Fruit fly (Drosophila melanogaster): Measurements from ENCODE around the gene pzg.
A peak's percentile ranks its signal among the peaks of the same experiment; 100 is the strongest.

pzg gene

DNA sequence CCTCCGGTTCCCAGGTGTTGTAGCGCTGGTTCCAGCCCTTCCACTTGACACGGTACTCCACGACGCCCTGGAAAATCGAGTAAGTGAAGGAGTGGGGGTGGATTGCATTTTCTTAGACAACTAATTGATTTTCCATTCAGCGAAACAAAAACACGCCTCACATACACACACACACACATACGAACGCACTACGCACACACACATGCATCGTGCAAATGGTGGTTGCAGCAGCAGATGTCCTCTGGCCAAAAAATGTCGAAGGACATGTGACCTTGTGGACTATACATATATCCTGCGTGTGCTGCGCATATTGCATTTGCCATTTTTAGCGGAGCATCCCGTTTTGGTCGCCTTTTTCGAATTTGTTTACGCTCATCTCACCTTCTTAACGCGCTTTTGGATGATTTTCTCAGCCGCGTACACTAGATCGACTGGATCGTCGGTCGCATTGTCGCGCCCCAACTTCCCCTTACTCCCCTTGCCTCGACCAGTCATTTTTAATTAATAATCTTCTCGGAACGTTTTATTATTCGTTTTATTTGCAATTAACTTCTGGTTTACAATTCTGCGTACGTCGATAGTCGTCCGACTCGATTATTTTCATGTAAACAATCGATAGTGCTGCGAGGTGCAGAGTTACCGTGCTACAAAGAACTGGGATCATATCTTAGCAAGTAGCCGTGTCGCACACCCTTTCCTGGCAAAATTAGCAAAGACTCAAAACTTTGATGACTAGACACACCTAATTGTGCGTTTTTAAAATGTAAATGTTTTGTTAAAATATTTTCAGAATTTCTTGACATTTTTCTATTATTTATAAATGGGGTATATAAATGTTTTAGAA is 31.7 kb downstream of the pzg start, which contains the start of gene Pc:
Pc (minus strand) TSS at position 605 of the 844 bp plus-strand sequence.
- TF ChIP-seq al (GFP tag; IDR thresholded peaks at IDR 0.05): no peak
- TF ChIP-seq CG7357 (GFP tag; IDR thresholded peaks at IDR 0.05): no peak
- TF ChIP-seq az2 (GFP tag; optimal IDR thresholded peaks at IDR 0.05): no peak
- TF ChIP-seq Ravus (GFP tag; IDR thresholded peaks at IDR 0.05): no peak
- peak; percentile 26 for TF ChIP-seq mam (GFP tag; optimal IDR thresholded peaks at IDR 0.05)
- peak; percentile 88 for TF ChIP-seq CG16813 (GFP tag; IDR thresholded peaks at IDR 0.05; ENCODE audit: partially characterized antibody)
- no peak for TF ChIP-seq CG8388 (GFP tag; optimal IDR thresholded peaks at IDR 0.05)
- TF ChIP-seq phol (tag; optimal IDR thresholded peaks at IDR 0.05): peak; percentile 47
- TF ChIP-seq Abd-B (GFP tag; optimal IDR thresholded peaks at IDR 0.05): no peak
- peak; percentile 4 for TF ChIP-seq zf30C (GFP tag; optimal IDR thresholded peaks at IDR 0.05)
- TF ChIP-seq lov (optimal IDR thresholded peaks at IDR 0.05): no peak
- no peak for TF ChIP-seq lov (GFP tag; IDR thresholded peaks at IDR 0.05)
- TF ChIP-seq lmd (GFP tag; IDR thresholded peaks at IDR 0.05): no peak
- TF ChIP-seq CG13624 (GFP tag; optimal IDR thresholded peaks at IDR 0.05): peak; percentile 63
- no peak for TF ChIP-seq Antp (GFP tag; optimal IDR thresholded peaks at IDR 0.05)
- peak; percentile 40 for TF ChIP-seq cad (GFP tag; optimal IDR thresholded peaks at IDR 0.05)
- TF ChIP-seq gcm2 (GFP tag; optimal IDR thresholded peaks at IDR 0.05): no peak
- no peak for TF ChIP-seq CG17912 (GFP tag; optimal IDR thresholded peaks at IDR 0.05)
- TF ChIP-seq hkb (optimal IDR thresholded peaks at IDR 0.05): no peak
- TF ChIP-seq hkb (GFP tag; IDR thresholded peaks at IDR 0.05): no peak
- TF ChIP-seq slbo (GFP tag; IDR thresholded peaks at IDR 0.05): peak; percentile 40
- TF ChIP-seq Rx (GFP tag; IDR thresholded peaks at IDR 0.05): no peak
- peak; percentile 13 for TF ChIP-seq CG8290 (GFP tag; optimal IDR thresholded peaks at IDR 0.05)
- TF ChIP-seq CG8290 (tag; optimal IDR thresholded peaks at IDR 0.05): peak in 1 of 2 experiments; percentile 78
- peak; percentile 86 for TF ChIP-seq Sry-δ (GFP tag; optimal IDR thresholded peaks at IDR 0.05)
- no peak for TF ChIP-seq Sox100B (GFP tag; optimal IDR thresholded peaks at IDR 0.05)
- no peak for TF ChIP-seq CG2889 (GFP tag; IDR thresholded peaks at IDR 0.05)
- no peak for TF ChIP-seq dimm (GFP tag; IDR thresholded peaks at IDR 0.05)
- no peak for TF ChIP-seq CG6654 (GFP tag; optimal IDR thresholded peaks at IDR 0.05)
- peak; percentile 66 for TF ChIP-seq Dp (GFP tag; optimal IDR thresholded peaks at IDR 0.05)
- TF ChIP-seq unc-4 (GFP tag; IDR thresholded peaks at IDR 0.05; ENCODE audit: partially characterized antibody): peak; percentile 86
- TF ChIP-seq dm (GFP tag; optimal IDR thresholded peaks at IDR 0.05): no peak
- peak; percentile 61 for TF ChIP-seq twi (tag; optimal IDR thresholded peaks at IDR 0.05)
- TF ChIP-seq CG42726 (GFP tag; IDR thresholded peaks at IDR 0.05; ENCODE audit: partially characterized antibody): peak; percentile 95
- peak; percentile 5 for TF ChIP-seq CG13424 (tag; optimal IDR thresholded peaks at IDR 0.05)
- TF ChIP-seq CkIIα-i1 (GFP tag; IDR thresholded peaks at IDR 0.05): 0 out of 2 replicates have a peak, but pooled peaks have one; percentile 13
- TF ChIP-seq Ets97D (GFP tag; optimal IDR thresholded peaks at IDR 0.05): peak; percentile 88
- TF ChIP-seq shn (GFP tag; optimal IDR thresholded peaks at IDR 0.05): no peak
- peak; percentile 48; the same call in 1 of the 2 replicates for TF ChIP-seq sob (GFP tag; IDR thresholded peaks at IDR 0.05)
- TF ChIP-seq Opbp (GFP tag; IDR thresholded peaks at IDR 0.05; ENCODE audit: partially characterized antibody): peak; percentile 86
- peak; percentile 57 for TF ChIP-seq Hmr (GFP tag; optimal IDR thresholded peaks at IDR 0.05)
- TF ChIP-seq so (GFP tag; IDR thresholded peaks at IDR 0.05): no peak
- peak; percentile 78 for TF ChIP-seq CG7963 (GFP tag; IDR thresholded peaks at IDR 0.05; ENCODE audit: partially characterized antibody)
- TF ChIP-seq CG2129 (GFP tag; IDR thresholded peaks at IDR 0.05; ENCODE audit: partially characterized antibody): peak; percentile 60
- no peak for TF ChIP-seq Bteb2 (GFP tag; optimal IDR thresholded peaks at IDR 0.05)
- peak; percentile 39 for TF ChIP-seq Dek (tag; optimal IDR thresholded peaks at IDR 0.05)
- TF ChIP-seq hb (GFP tag; IDR thresholded peaks at IDR 0.05; ENCODE audit: partially characterized antibody): peak; percentile 82; the same call in 2 of the 3 replicates
- TF ChIP-seq crp (GFP tag; optimal IDR thresholded peaks at IDR 0.05): no peak
- peak; percentile 93 for TF ChIP-seq cg (GFP tag; optimal IDR thresholded peaks at IDR 0.05)
- TF ChIP-seq HLH54F (GFP tag; optimal IDR thresholded peaks at IDR 0.05): no peak

All from whole organism, embryonic.